Fruit fly (Drosophila melanogaster) whole organism, embryonic: ENCODE results near the gene cpb.
A peak's percentile ranks its signal among the peaks of the same experiment; 100 is the strongest.

Source experiments
- Blimp-1 ChIP-seq: fragments of 200-800 bp; sonication (Bioruptor generic); optimal IDR thresholded peaks from 3 replicates; lab custom pipeline; 2018; ENCODE audit warnings: missing biosample characterization, missing genetic modification characterization, mild to moderate bottlenecking, moderate library complexity, missing genetic modification reagents
- CG10274 ChIP-seq: fragments of 200-800 bp; sonication (Bioruptor generic); optimal IDR thresholded peaks from 3 replicates; lab custom pipeline; 2017; ENCODE audit warnings: missing biosample characterization, mild to moderate bottlenecking, missing genetic modification characterization
- CG11504 ChIP-seq: fragments of 200-800 bp; sonication (Bioruptor generic); optimal IDR thresholded peaks from 3 replicates; lab custom pipeline; 2019; ENCODE audit warnings: missing biosample characterization, mild to moderate bottlenecking, missing genetic modification characterization, moderate library complexity
- CG13123 ChIP-seq: fragments of 200-800 bp; sonication (Bioruptor generic); optimal IDR thresholded peaks from 2 replicates; lab custom pipeline; 2016; ENCODE audit warnings: missing biosample characterization, missing genetic modification characterization
- CG13424 ChIP-seq: fragments of 200-800 bp; sonication (Bioruptor generic); optimal IDR thresholded peaks from 2 replicates; lab custom pipeline; 2019; ENCODE audit warnings: missing biosample characterization, mild to moderate bottlenecking, missing genetic modification characterization, moderate library complexity
- CG14965 ChIP-seq: fragments of 200-800 bp; sonication (Bioruptor generic); optimal IDR thresholded peaks from 2 replicates; lab custom pipeline; 2016; ENCODE audit warnings: missing biosample characterization, missing genetic modification characterization, borderline replicate concordance
- CG1602 ChIP-seq: fragments of 200-800 bp; sonication (Bioruptor generic); optimal IDR thresholded peaks from 3 replicates; lab custom pipeline; 2016; ENCODE audit warnings: missing biosample characterization, missing genetic modification characterization
- CG2199 ChIP-seq: fragments of 200-800 bp; sonication (Bioruptor generic); IDR thresholded peaks from 3 replicates; pipeline ENCODE4 v1.3.6; 2022; ENCODE audit warnings: missing biosample characterization, missing genetic modification characterization
- CG3163 ChIP-seq: fragments of 200-800 bp; sonication (Bioruptor generic); optimal IDR thresholded peaks from 3 replicates; lab custom pipeline; 2016; ENCODE audit warnings: missing biosample characterization, missing genetic modification characterization
- CG34376 ChIP-seq: fragments of 200-800 bp; sonication (Bioruptor generic); optimal IDR thresholded peaks from 2 replicates; lab custom pipeline; 2018; ENCODE audit warnings: missing biosample characterization, mild to moderate bottlenecking, missing genetic modification characterization
- CG6689 ChIP-seq: fragments of 200-800 bp; sonication (Bioruptor generic); IDR thresholded peaks from 2 replicates; pipeline ENCODE4 v1.3.6; 2022; ENCODE audit warnings: missing biosample characterization, missing genetic modification characterization
- CG8281 ChIP-seq: fragments of 200-800 bp; sonication (Bioruptor generic); optimal IDR thresholded peaks from 2 replicates; lab custom pipeline; 2018; ENCODE audit warnings: missing biosample characterization, mild to moderate bottlenecking, missing genetic modification characterization, moderate library complexity
- CG9609 ChIP-seq: fragments of 200-800 bp; sonication (Bioruptor generic); optimal IDR thresholded peaks from 3 replicates; lab custom pipeline; 2016; ENCODE audit warnings: missing biosample characterization, missing genetic modification characterization
- CG9932 ChIP-seq: fragments of 200-800 bp; sonication (Bioruptor generic); IDR thresholded peaks from 2 replicates; pipeline ENCODE4 v1.3.6; 2022; ENCODE audit warnings: missing biosample characterization, missing genetic modification characterization
- CoRest ChIP-seq: fragments of 200-800 bp; sonication (Bioruptor generic); optimal IDR thresholded peaks from 3 replicates; lab custom pipeline; 2018; ENCODE audit warnings: missing biosample characterization, mild to moderate bottlenecking, missing genetic modification characterization, moderate library complexity
- Dbx ChIP-seq: fragments of 200-800 bp; sonication (Bioruptor generic); IDR thresholded peaks from 3 replicates; pipeline ENCODE4 v1.3.6; 2022; ENCODE audit warnings: missing biosample characterization, missing genetic modification characterization
- ERR ChIP-seq: fragments of 200-800 bp; sonication (Bioruptor generic); optimal IDR thresholded peaks from 2 replicates; lab custom pipeline; 2016; ENCODE audit warnings: missing biosample characterization, missing genetic modification characterization
- Ets65A ChIP-seq: fragments of 200-800 bp; sonication (Bioruptor generic); peaks from one replicate; lab custom pipeline; 2016; ENCODE audit warnings: missing biosample characterization, missing genetic modification characterization
- Fer1 ChIP-seq: fragments of 200-800 bp; sonication (Bioruptor generic); optimal IDR thresholded peaks from 2 replicates; lab custom pipeline; 2017; ENCODE audit warnings: missing biosample characterization, mild to moderate bottlenecking, missing genetic modification characterization
- Fer2 ChIP-seq: fragments of 200-800 bp; sonication (Bioruptor generic); optimal IDR thresholded peaks from 2 replicates; lab custom pipeline; 2018; ENCODE audit warnings: missing biosample characterization, mild to moderate bottlenecking, missing genetic modification characterization, moderate library complexity
- GATAe ChIP-seq: fragments of 200-800 bp; sonication (Bioruptor generic); conservative IDR thresholded peaks from 2 replicates; pipeline ENCODE4 v1.3.6; 2022; ENCODE audit warnings: missing biosample characterization, missing genetic modification characterization
- NC2α ChIP-seq: fragments of 200-800 bp; sonication (Bioruptor generic); optimal IDR thresholded peaks from 2 replicates; lab custom pipeline; 2016; ENCODE audit warnings: missing biosample characterization, missing genetic modification characterization
- Spps ChIP-seq: fragments of 200-800 bp; sonication (Bioruptor generic); optimal IDR thresholded peaks from 2 replicates; lab custom pipeline; 2018; ENCODE audit warnings: missing biosample characterization, mild to moderate bottlenecking, missing genetic modification characterization
- Ssrp ChIP-seq: fragments of 200-800 bp; sonication (Bioruptor generic); optimal IDR thresholded peaks from 2 replicates; lab custom pipeline; 2018; ENCODE audit warnings: missing biosample characterization, mild to moderate bottlenecking, missing genetic modification characterization, moderate library complexity
- Vsx1 ChIP-seq: fragments of 200-800 bp; sonication (Bioruptor generic); optimal IDR thresholded peaks from 2 replicates; lab custom pipeline; 2017; ENCODE audit warnings: missing biosample characterization, mild to moderate bottlenecking, missing genetic modification characterization, missing genetic modification reagents
- amos ChIP-seq: fragments of 200-800 bp; sonication (Bioruptor generic); IDR thresholded peaks from 2 replicates; pipeline ENCODE4 v1.3.6; 2022; ENCODE audit warnings: missing biosample characterization, missing genetic modification characterization; ENCODE audit not compliant: partially characterized antibody
- bsh ChIP-seq, 2 experiments: fragments of 200-800 bp; sonication (Bioruptor generic); optimal IDR thresholded peaks; 2 replicates each; lab custom pipeline; 2017 to 2018; ENCODE audit warnings: mild to moderate bottlenecking in 2 of 2, missing biosample characterization in 2 of 2, missing genetic modification characterization in 2 of 2, moderate library complexity in 1 of 2
- chinmo ChIP-seq: fragments of 200-800 bp; sonication (Bioruptor generic); IDR thresholded peaks from 4 replicates; pipeline ENCODE4 v1.3.6; 2022; ENCODE audit warnings: missing biosample characterization, missing genetic modification characterization; ENCODE audit not compliant: partially characterized antibody
- exex ChIP-seq: fragments of 200-800 bp; sonication (Bioruptor generic); optimal IDR thresholded peaks from 4 replicates; lab custom pipeline; 2018; ENCODE audit warnings: missing biosample characterization, mild to moderate bottlenecking, missing genetic modification characterization, moderate library complexity
- grn ChIP-seq: fragments of 200-800 bp; sonication (Bioruptor generic); optimal IDR thresholded peaks from 3 replicates; lab custom pipeline; 2017; ENCODE audit warnings: missing biosample characterization, missing genetic modification characterization
- gsb-n ChIP-seq: fragments of 200-800 bp; sonication (Bioruptor generic); optimal IDR thresholded peaks from 3 replicates; lab custom pipeline; 2018; ENCODE audit warnings: missing biosample characterization, mild to moderate bottlenecking, missing genetic modification characterization
- ken ChIP-seq: fragments of 200-800 bp; sonication (Bioruptor generic); IDR thresholded peaks from 3 replicates; pipeline ENCODE4 v1.3.6; 2022; ENCODE audit warnings: missing biosample characterization, missing genetic modification characterization
- lab ChIP-seq: fragments of 200-800 bp; sonication (Bioruptor generic); optimal IDR thresholded peaks from 3 replicates; lab custom pipeline; 2017; ENCODE audit warnings: missing biosample characterization, missing genetic modification characterization, mild to moderate bottlenecking, moderate library complexity, missing genetic modification reagents
- mirr ChIP-seq: fragments of 200-800 bp; sonication (Bioruptor generic); optimal IDR thresholded peaks from 3 replicates; lab custom pipeline; 2018; ENCODE audit warnings: missing biosample characterization, mild to moderate bottlenecking, missing genetic modification characterization
- pnt ChIP-seq: fragments of 200-800 bp; sonication (Bioruptor generic); optimal IDR thresholded peaks from 3 replicates; lab custom pipeline; 2016; ENCODE audit warnings: missing biosample characterization, missing genetic modification characterization
- run ChIP-seq: fragments of 200-800 bp; sonication (Bioruptor generic); optimal IDR thresholded peaks from 3 replicates; lab custom pipeline; 2018; ENCODE audit warnings: missing biosample characterization, mild to moderate bottlenecking, missing genetic modification characterization
- sens-2 ChIP-seq: fragments of 200-800 bp; sonication (Bioruptor generic); IDR thresholded peaks from 2 replicates; pipeline ENCODE4 v1.3.6; 2022; ENCODE audit warnings: missing biosample characterization, missing genetic modification characterization
- shn ChIP-seq: fragments of 200-800 bp; sonication (Bioruptor generic); optimal IDR thresholded peaks from 3 replicates; lab custom pipeline; 2016; ENCODE audit warnings: missing biosample characterization, missing genetic modification characterization
- sob ChIP-seq: fragments of 200-800 bp; sonication (Bioruptor generic); IDR thresholded peaks from 2 replicates; pipeline ENCODE4 v1.3.6; 2022; ENCODE audit warnings: missing biosample characterization, missing genetic modification characterization
- twi ChIP-seq: fragments of 200-800 bp; optimal IDR thresholded peaks from 2 replicates; lab custom pipeline; 2019; ENCODE audit warnings: missing biosample characterization, mild to moderate bottlenecking, missing genetic modification characterization, moderate library complexity
- zf30C ChIP-seq: fragments of 200-800 bp; sonication (Bioruptor generic); optimal IDR thresholded peaks from 3 replicates; lab custom pipeline; 2018; ENCODE audit warnings: missing biosample characterization, mild to moderate bottlenecking, missing genetic modification characterization

The cpb gene

dm6 chr2L:1692857-1693256, 11.8 kb upstream of the cpb start (continued):
- TF ChIP-seq amos (GFP tag; lab: Robert Waterston, UW) (no peak), CG11504 (no peak), CG14965 (no peak), ERR (GFP tag; lab: Kevin White, UChicago) (no peak), lab (GFP tag; lab: Kevin White, UChicago) (no peak), CG1602 (GFP tag; lab: Kevin White, UChicago) (no peak), GATAe (GFP tag; lab: Robert Waterston, UW) (peak; percentile 32; the same call in 1 of the 2 replicates), Vsx1 (GFP tag; lab: Kevin White, UChicago) (peak; percentile 10), Dbx (GFP tag; lab: Robert Waterston, UW) (0 out of 3 replicates have a peak, but pooled peaks have one; percentile 8), ken (GFP tag; lab: Robert Waterston, UW) (no peak), pnt (GFP tag; lab: Kevin White, UChicago) (no peak), bsh (GFP tag; optimal IDR thresholded peaks at IDR 0.05; lab: Kevin White, UChicago) (no peak), sob (GFP tag; lab: Robert Waterston, UW) (0 out of 2 replicates have a peak, but pooled peaks have one; percentile 18), grn (GFP tag; lab: Kevin White, UChicago) (no peak), shn (GFP tag; lab: Kevin White, UChicago) (no peak), Spps (tag; lab: Kevin White, UChicago) (no peak), CG13424 (tag; lab: Kevin White, UChicago) (no peak), CoRest (tag; lab: Kevin White, UChicago) (no peak), CG34376 (GFP tag; lab: Kevin White, UChicago) (peak; percentile 5), sens-2 (GFP tag; lab: Robert Waterston, UW) (peak; percentile 69; the same call in 1 of the 2 replicates), run (no peak), Blimp-1 (GFP tag; lab: Kevin White, UChicago) (peak; percentile 33)

dm6 chr2L:1696269-1696668, 8.4 kb upstream of the cpb start:
- TF ChIP-seq chinmo (GFP tag; lab: Robert Waterston, UW) (peak; percentile 93), zf30C (GFP tag; lab: Kevin White, UChicago) (no peak), Ets65A (GFP tag; lab: Kevin White, UChicago) (peak; percentile 74)
- TF ChIP-seq, all 482 proteins: peak for 2

dm6 chr2L:1706961-1707360, 2.3 kb downstream of the cpb start:
- TF ChIP-seq mirr (peak; percentile 86), CG6689 (GFP tag; lab: Robert Waterston, UW) (no peak), exex (tag; lab: Kevin White, UChicago) (peak; percentile 91), NC2α (GFP tag; lab: Kevin White, UChicago) (no peak)

- TF ChIP-seq CG3163 (GFP tag; lab: Kevin White, UChicago) (no peak), CG9609 (GFP tag; lab: Kevin White, UChicago) (no peak), CG2199 (no peak), CG9932 (GFP tag; lab: Robert Waterston, UW) (no peak), CG10274 (GFP tag; lab: Kevin White, UChicago) (no peak), twi (no peak), Ssrp (tag; lab: Kevin White, UChicago) (no peak), CG14965 (no peak), CG13123 (GFP tag; lab: Kevin White, UChicago) (no peak), gsb-n (tag; lab: Kevin White, UChicago) (no peak), CG8281 (tag; lab: Kevin White, UChicago) (no peak), Fer1 (GFP tag; lab: Kevin White, UChicago) (no peak), Dbx (GFP tag; lab: Robert Waterston, UW) (no peak), Fer2 (tag; lab: Kevin White, UChicago) (no peak)
Measured at dm6 chr2L:1708110-1708509, 3.4 kb downstream of the cpb start.
